Fruit fly (Drosophila melanogaster) whole organism, prepupa: Measurements from ENCODE around the gene sunn.
A peak's percentile ranks its signal among the peaks of the same experiment; 100 is the strongest.

Source experiments
- CG10669 ChIP-seq: fragments of 200-800 bp; sonication (Bioruptor generic); optimal IDR thresholded peaks from 3 replicates; lab custom pipeline; 2018; ENCODE audit warnings: missing biosample characterization, mild to moderate bottlenecking, missing genetic modification characterization, moderate library complexity
- CG11762 ChIP-seq: fragments of 200-800 bp; sonication (Bioruptor generic); optimal IDR thresholded peaks from 3 replicates; lab custom pipeline; 2016; ENCODE audit warnings: missing biosample characterization, missing genetic modification characterization; ENCODE audit not compliant: insufficient read depth
- CG3032 ChIP-seq: fragments of 200-800 bp; optimal IDR thresholded peaks from 2 replicates; lab custom pipeline; 2019; ENCODE audit warnings: missing biosample characterization, mild to moderate bottlenecking, missing genetic modification characterization, moderate library complexity
- CG31627 ChIP-seq: fragments of 200-800 bp; sonication (Bioruptor generic); optimal IDR thresholded peaks from 3 replicates; lab custom pipeline; 2016; ENCODE audit warnings: missing biosample characterization, missing genetic modification characterization
- CG32006 ChIP-seq: fragments of 200-800 bp; sonication (Bioruptor generic); optimal IDR thresholded peaks from 3 replicates; lab custom pipeline; 2017; ENCODE audit warnings: missing biosample characterization, mild to moderate bottlenecking, missing genetic modification characterization
- CG3919 ChIP-seq: fragments of 200-800 bp; sonication (Bioruptor generic); optimal IDR thresholded peaks from 3 replicates; lab custom pipeline; 2016; ENCODE audit warnings: missing biosample characterization, missing genetic modification characterization
- CG4318 ChIP-seq: fragments of 200-800 bp; sonication (Bioruptor generic); optimal IDR thresholded peaks from 3 replicates; lab custom pipeline; 2017; ENCODE audit warnings: missing biosample characterization, mild to moderate bottlenecking, missing genetic modification characterization
- CG6276 ChIP-seq: fragments of 200-800 bp; sonication (Bioruptor generic); optimal IDR thresholded peaks from 2 replicates; lab custom pipeline; 2017; ENCODE audit warnings: missing biosample characterization, mild to moderate bottlenecking, missing genetic modification characterization
- CG6808 ChIP-seq: fragments of 200-800 bp; sonication (Bioruptor generic); optimal IDR thresholded peaks from 3 replicates; lab custom pipeline; 2017; ENCODE audit warnings: missing biosample characterization, missing genetic modification characterization, mild to moderate bottlenecking, moderate library complexity, missing genetic modification reagents
- CG7368 ChIP-seq: fragments of 200-800 bp; sonication (Bioruptor generic); optimal IDR thresholded peaks from 3 replicates; lab custom pipeline; 2016; ENCODE audit warnings: missing biosample characterization, missing genetic modification characterization
- CG8119 ChIP-seq: fragments of 200-800 bp; sonication (Bioruptor generic); IDR thresholded peaks from 3 replicates; pipeline ENCODE4 v1.3.6; 2022; ENCODE audit warnings: missing biosample characterization, missing genetic modification characterization
- CG8632 ChIP-seq: fragments of 200-800 bp; sonication (Bioruptor generic); optimal IDR thresholded peaks from 3 replicates; lab custom pipeline; 2016; ENCODE audit warnings: missing biosample characterization, missing genetic modification characterization
- CG9139 ChIP-seq: fragments of 200-800 bp; sonication (Bioruptor generic); optimal IDR thresholded peaks from 3 replicates; lab custom pipeline; 2017; ENCODE audit warnings: missing biosample characterization, mild to moderate bottlenecking, missing genetic modification characterization
- Eip75B ChIP-seq: fragments of 200-800 bp; sonication (Bioruptor generic); optimal IDR thresholded peaks from 3 replicates; lab custom pipeline; 2016; ENCODE audit warnings: missing biosample characterization, missing genetic modification characterization
- Eip78C ChIP-seq: fragments of 200-800 bp; sonication (Bioruptor generic); peaks from one replicate; lab custom pipeline; 2016; ENCODE audit warnings: missing biosample characterization, missing genetic modification characterization
- Eip93F ChIP-seq: fragments of 200-800 bp; sonication (Bioruptor generic); optimal IDR thresholded peaks from 2 replicates; lab custom pipeline; 2016; ENCODE audit warnings: missing biosample characterization, mild to moderate bottlenecking, missing genetic modification characterization
- Ets21C ChIP-seq: fragments of 200-800 bp; sonication (Bioruptor generic); optimal IDR thresholded peaks from 3 replicates; lab custom pipeline; 2016; ENCODE audit warnings: missing biosample characterization, missing genetic modification characterization
- Ets96B ChIP-seq: fragments of 200-800 bp; optimal IDR thresholded peaks from 2 replicates; lab custom pipeline; 2019; ENCODE audit warnings: missing biosample characterization, mild to moderate bottlenecking, missing genetic modification characterization, moderate library complexity
- Gug ChIP-seq: fragments of 200-800 bp; sonication (Bioruptor generic); IDR thresholded peaks from 2 replicates; pipeline ENCODE4 v1.3.6; 2022; ENCODE audit warnings: missing biosample characterization, missing genetic modification characterization
- Hr4 ChIP-seq: fragments of 200-800 bp; sonication (Bioruptor generic); optimal IDR thresholded peaks from 3 replicates; lab custom pipeline; 2016; ENCODE audit warnings: missing biosample characterization, missing genetic modification characterization
- Met ChIP-seq: fragments of 200-800 bp; sonication (Bioruptor generic); optimal IDR thresholded peaks from 3 replicates; lab custom pipeline; 2016; ENCODE audit warnings: missing biosample characterization, missing genetic modification characterization
- Smox ChIP-seq: fragments of 200-800 bp; sonication (Bioruptor generic); optimal IDR thresholded peaks from 3 replicates; lab custom pipeline; 2016; ENCODE audit warnings: missing biosample characterization, missing genetic modification characterization
- Sox14 ChIP-seq: fragments of 200-800 bp; sonication (Bioruptor generic); optimal IDR thresholded peaks from 3 replicates; lab custom pipeline; 2016; ENCODE audit warnings: missing biosample characterization, missing genetic modification characterization
- achi ChIP-seq: fragments of 200-800 bp; sonication (Bioruptor generic); optimal IDR thresholded peaks from 3 replicates; lab custom pipeline; 2016; ENCODE audit warnings: missing biosample characterization, missing genetic modification characterization
- acj6 ChIP-seq: fragments of 200-800 bp; sonication (Bioruptor generic); optimal IDR thresholded peaks from 3 replicates; lab custom pipeline; 2016; ENCODE audit warnings: missing biosample characterization, missing genetic modification characterization
- cyc ChIP-seq: fragments of 200-800 bp; sonication (Bioruptor generic); optimal IDR thresholded peaks from 3 replicates; lab custom pipeline; 2016; ENCODE audit warnings: missing biosample characterization, missing genetic modification characterization
- dsx ChIP-seq: fragments of 200-800 bp; optimal IDR thresholded peaks from 3 replicates; lab custom pipeline; 2019; ENCODE audit warnings: missing biosample characterization, mild to moderate bottlenecking, missing genetic modification characterization, moderate library complexity; ENCODE audit not compliant: poor library complexity, severe bottlenecking
- eg ChIP-seq: fragments of 200-800 bp; sonication (Bioruptor generic); IDR thresholded peaks from 3 replicates; pipeline ENCODE4 v1.3.6; 2022; ENCODE audit warnings: missing biosample characterization, missing genetic modification characterization
- esn ChIP-seq: fragments of 200-800 bp; sonication (Bioruptor generic); optimal IDR thresholded peaks from 2 replicates; lab custom pipeline; 2016; ENCODE audit warnings: missing biosample characterization, mild to moderate bottlenecking, missing genetic modification characterization, moderate library complexity
- fd59A ChIP-seq: fragments of 200-800 bp; sonication (Bioruptor generic); optimal IDR thresholded peaks from 2 replicates; lab custom pipeline; 2017; ENCODE audit warnings: missing biosample characterization, mild to moderate bottlenecking, missing genetic modification characterization, missing genetic modification reagents
- fkh ChIP-seq: fragments of 200-800 bp; sonication (Bioruptor generic); optimal IDR thresholded peaks from 3 replicates; lab custom pipeline; 2017; ENCODE audit warnings: missing biosample characterization, mild to moderate bottlenecking, missing genetic modification characterization, moderate library complexity
- lz ChIP-seq: fragments of 200-800 bp; sonication (Bioruptor generic); optimal IDR thresholded peaks from 3 replicates; lab custom pipeline; 2016; ENCODE audit warnings: missing biosample characterization, missing genetic modification characterization
- net ChIP-seq: fragments of 200-800 bp; sonication (Bioruptor generic); optimal IDR thresholded peaks from 3 replicates; lab custom pipeline; 2016; ENCODE audit warnings: missing biosample characterization, missing genetic modification characterization
- pdm3 ChIP-seq: fragments of 200-800 bp; sonication (Bioruptor generic); optimal IDR thresholded peaks from 3 replicates; lab custom pipeline; 2016; ENCODE audit warnings: missing biosample characterization, missing genetic modification characterization
- salr ChIP-seq, 2 experiments: fragments of 200-800 bp; sonication (Bioruptor generic); optimal IDR thresholded peaks; 3 replicates each; lab custom pipeline; 2016 to 2018; ENCODE audit warnings: missing biosample characterization in 2 of 2, missing genetic modification characterization in 2 of 2, mild to moderate bottlenecking in 1 of 2
- spab ChIP-seq: fragments of 200-800 bp; sonication (Bioruptor generic); optimal IDR thresholded peaks from 2 replicates; lab custom pipeline; 2017; ENCODE audit warnings: missing biosample characterization, mild to moderate bottlenecking, missing genetic modification characterization, missing genetic modification reagents
- ss ChIP-seq, 2 experiments: fragments of 200-800 bp; sonication (Bioruptor generic); optimal IDR thresholded peaks; 2 replicates in 1 of 2; 3 replicates in 1 of 2; lab custom pipeline; 2017 to 2018; ENCODE audit warnings: mild to moderate bottlenecking in 2 of 2, missing biosample characterization in 2 of 2, missing genetic modification characterization in 2 of 2, moderate library complexity in 1 of 2
- svp ChIP-seq: fragments of 200-800 bp; sonication (Bioruptor generic); peaks from one replicate; lab custom pipeline; 2016; ENCODE audit warnings: missing biosample characterization, missing genetic modification characterization
- vri ChIP-seq: fragments of 200-800 bp; sonication (Bioruptor generic); optimal IDR thresholded peaks from 3 replicates; lab custom pipeline; 2016; ENCODE audit warnings: missing biosample characterization, mild to moderate bottlenecking, missing genetic modification characterization

The sunn gene

DNA sequence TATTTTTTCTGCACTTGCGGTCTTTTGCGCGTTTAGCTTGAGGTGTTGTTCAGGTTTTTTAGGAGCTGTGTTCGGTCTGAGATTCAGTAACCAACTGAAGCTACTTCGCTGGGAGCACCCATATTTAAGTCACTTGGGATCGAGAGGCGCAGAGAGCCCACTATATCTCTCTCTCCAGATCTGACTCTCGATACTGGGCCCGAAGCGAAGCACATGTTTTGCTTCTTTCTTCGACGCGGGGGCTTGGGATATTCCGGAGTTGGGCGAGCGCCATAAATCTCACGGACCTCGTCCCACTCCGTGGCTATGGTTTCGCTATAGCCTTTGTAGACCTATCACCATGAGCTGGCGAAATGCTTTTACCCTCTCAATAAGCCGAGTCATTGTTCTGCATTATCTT, 13.0 kb upstream of the sunn start, which contains the start of gene CG14132 (continued):
- no peak for TF ChIP-seq svp (GFP tag; lab: Kevin White, UChicago)
- no peak for TF ChIP-seq Sox14 (GFP tag; lab: Kevin White, UChicago)
- no peak for TF ChIP-seq acj6 (GFP tag; lab: Kevin White, UChicago)
- no peak for TF ChIP-seq Smox (GFP tag; lab: Kevin White, UChicago)
- TF ChIP-seq CG9139 (GFP tag; lab: Kevin White, UChicago) = no peak
- no peak for TF ChIP-seq CG6276 (GFP tag; lab: Kevin White, UChicago)
- TF ChIP-seq CG3919 (GFP tag; lab: Kevin White, UChicago) = peak; percentile 22
- TF ChIP-seq CG6808 (GFP tag; lab: Kevin White, UChicago) = peak; percentile 13
- TF ChIP-seq esn (GFP tag; lab: Kevin White, UChicago) = no peak
- TF ChIP-seq Eip93F = no peak
- TF ChIP-seq CG4318 = no peak
- TF ChIP-seq CG31627 (GFP tag; lab: Kevin White, UChicago) = no peak
- TF ChIP-seq Hr4 (GFP tag; lab: Kevin White, UChicago) = no peak
- TF ChIP-seq pdm3 (GFP tag; lab: Kevin White, UChicago) = no peak
- TF ChIP-seq dsx (GFP tag; lab: Kevin White, UChicago) = no peak
- TF ChIP-seq salr (GFP tag; optimal IDR thresholded peaks at IDR 0.05; lab: Kevin White, UChicago) = no peak
- TF ChIP-seq Met (GFP tag; lab: Kevin White, UChicago) = no peak
- TF ChIP-seq achi = no peak

DNA sequence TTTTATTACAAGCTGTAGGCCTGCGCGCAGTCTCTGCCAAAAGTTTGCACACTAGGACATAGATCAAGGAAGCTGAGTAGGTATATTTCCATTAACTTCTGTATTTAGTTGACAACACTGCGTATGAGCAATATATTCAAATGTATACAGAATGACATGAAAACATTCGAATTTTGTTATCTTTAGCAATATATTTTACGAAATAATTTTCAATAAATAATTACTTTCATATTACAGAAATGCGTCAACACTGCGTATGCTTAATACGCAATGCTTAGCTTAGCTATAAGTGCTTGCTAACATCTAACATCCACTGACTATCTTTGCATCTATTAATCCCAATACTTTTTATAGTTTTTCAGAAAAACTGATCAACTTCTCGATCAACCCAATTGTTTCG, 11.8 kb upstream of the sunn start:
- TF ChIP-seq CG7368 (GFP tag; lab: Kevin White, UChicago) (no peak), fd59A (GFP tag; lab: Kevin White, UChicago) (peak; percentile 11), Ets21C (GFP tag; lab: Kevin White, UChicago) (no peak), CG6808 (GFP tag; lab: Kevin White, UChicago) (peak; percentile 49), salr (GFP tag; optimal IDR thresholded peaks at IDR 0.05; lab: Kevin White, UChicago) (peak in 1 of 2 experiments; percentile 2), achi (peak; percentile 3), CG6276 (GFP tag; lab: Kevin White, UChicago) (no peak), CG8119 (GFP tag; lab: Robert Waterston, UW) (no peak), net (peak; percentile 16), CG3919 (GFP tag; lab: Kevin White, UChicago) (no peak), spab (no peak), Gug (no peak), Eip78C (GFP tag; lab: Kevin White, UChicago) (peak; percentile 70), Eip75B (GFP tag; lab: Kevin White, UChicago) (no peak), acj6 (GFP tag; lab: Kevin White, UChicago) (no peak), ss (GFP tag; optimal IDR thresholded peaks at IDR 0.05; lab: Kevin White, UChicago) (peak; percentile 26 to 48), dsx (GFP tag; lab: Kevin White, UChicago) (peak; percentile 20), fkh (GFP tag; lab: Kevin White, UChicago) (no peak), lz (GFP tag; lab: Kevin White, UChicago) (no peak), Ets96B (tag; lab: Kevin White, UChicago) (peak; percentile 4), CG3032 (tag; lab: Kevin White, UChicago) (peak; percentile 29), eg (GFP tag; lab: Robert Waterston, UW) (0 out of 3 replicates have a peak, but pooled peaks have one; percentile 9), CG10669 (peak; percentile 29), CG11762 (GFP tag; lab: Kevin White, UChicago) (no peak), CG8632 (no peak), vri (GFP tag; lab: Kevin White, UChicago) (no peak), CG32006 (GFP tag; lab: Kevin White, UChicago) (peak; percentile 30), cyc (GFP tag; lab: Kevin White, UChicago) (no peak)
